Fruit fly (Drosophila melanogaster): ENCODE data around the gene slow.

The slow gene

dm6 chr3L:4395501-4396073, 11.3 kb downstream of the slow start:
- TF ChIP-seq gl (tag; optimal IDR thresholded peaks at IDR 0.05), result no peak
- TF ChIP-seq CG8159 (tag; optimal IDR thresholded peaks at IDR 0.05), result peak; percentile 29
- peak; percentile 30 for TF ChIP-seq CG15710 (tag; optimal IDR thresholded peaks at IDR 0.05)
- TF ChIP-seq CG32121 (GFP tag; IDR thresholded peaks at IDR 0.05), result no peak
- no peak for TF ChIP-seq fd96Ca (GFP tag; IDR thresholded peaks at IDR 0.05)
- peak; percentile 65 for TF ChIP-seq CG14655 (GFP tag; optimal IDR thresholded peaks at IDR 0.05)
- TF ChIP-seq CG12605 (GFP tag; IDR thresholded peaks at IDR 0.05), result no peak
- no peak for TF ChIP-seq EcR (GFP tag; optimal IDR thresholded peaks at IDR 0.05)
- TF ChIP-seq Snoo (tag; optimal IDR thresholded peaks at IDR 0.05), result peak; percentile 5
- TF ChIP-seq CG8301 (tag; optimal IDR thresholded peaks at IDR 0.05), result peak; percentile 36
- TF ChIP-seq Pif1B (GFP tag; optimal IDR thresholded peaks at IDR 0.05), result no peak
- peak; percentile 54 for TF ChIP-seq Pif1A (GFP tag; optimal IDR thresholded peaks at IDR 0.05)
- TF ChIP-seq CG9948 (tag; optimal IDR thresholded peaks at IDR 0.05), result peak; percentile 30

- TF ChIP-seq gl (tag; optimal IDR thresholded peaks at IDR 0.05) (no peak), CG4496 (GFP tag; IDR thresholded peaks at IDR 0.05) (no peak), EcR (GFP tag; optimal IDR thresholded peaks at IDR 0.05) (no peak), rn (GFP tag; IDR thresholded peaks at IDR 0.05) (no peak), CG34367 (tag; optimal IDR thresholded peaks at IDR 0.05) (no peak), CG8301 (tag; optimal IDR thresholded peaks at IDR 0.05) (no peak), fd96Ca (GFP tag; IDR thresholded peaks at IDR 0.05) (no peak), CG15710 (tag; optimal IDR thresholded peaks at IDR 0.05) (no peak), CG17806 (tag; optimal IDR thresholded peaks at IDR 0.05) (no peak), CG9948 (tag; optimal IDR thresholded peaks at IDR 0.05) (no peak), CG10348 (GFP tag; IDR thresholded peaks at IDR 0.05) (no peak)
Observed at dm6 chr3L:4396372-4396771, 12.1 kb downstream of the slow start.

- TF ChIP-seq Pif1B (GFP tag; optimal IDR thresholded peaks at IDR 0.05) (no peak), CG17806 (tag; optimal IDR thresholded peaks at IDR 0.05) (no peak), CG14655 (GFP tag; optimal IDR thresholded peaks at IDR 0.05) (peak; percentile 67), CG15710 (tag; optimal IDR thresholded peaks at IDR 0.05) (no peak), CG8301 (tag; optimal IDR thresholded peaks at IDR 0.05) (peak; percentile 43)
Observed at dm6 chr3L:4397137-4397536, 12.9 kb downstream of the slow start.

dm6 chr3L:4397874-4398273, 13.6 kb downstream of the slow start:
- TF ChIP-seq CG13204 (GFP tag; optimal IDR thresholded peaks at IDR 0.05), result no peak
- TF ChIP-seq EcR (GFP tag; optimal IDR thresholded peaks at IDR 0.05), result no peak
- peak; percentile 22 for TF ChIP-seq CG9948 (tag; optimal IDR thresholded peaks at IDR 0.05)
- TF ChIP-seq gl (tag; optimal IDR thresholded peaks at IDR 0.05), result no peak
- TF ChIP-seq CG15710 (tag; optimal IDR thresholded peaks at IDR 0.05), result no peak
- TF ChIP-seq CG32121 (GFP tag; IDR thresholded peaks at IDR 0.05), result no peak
- no peak for TF ChIP-seq D1 (tag; optimal IDR thresholded peaks at IDR 0.05)
- TF ChIP-seq Pif1A (GFP tag; optimal IDR thresholded peaks at IDR 0.05), result peak; percentile 36
- TF ChIP-seq CG8301 (tag; optimal IDR thresholded peaks at IDR 0.05), result peak; percentile 77
- no peak for TF ChIP-seq CG8159 (tag; optimal IDR thresholded peaks at IDR 0.05)
- peak; percentile 60; the same call in 2 of the 3 replicates for TF ChIP-seq fd96Ca (GFP tag; IDR thresholded peaks at IDR 0.05)
- TF ChIP-seq Snoo (tag; optimal IDR thresholded peaks at IDR 0.05), result no peak
- peak; percentile 36; the same call in 1 of the 2 replicates for TF ChIP-seq CG12605 (GFP tag; IDR thresholded peaks at IDR 0.05)
- TF ChIP-seq Pif1B (GFP tag; optimal IDR thresholded peaks at IDR 0.05), result peak; percentile 15
- peak; percentile 60; the same call in 2 of the 3 replicates for TF ChIP-seq CG4496 (GFP tag; IDR thresholded peaks at IDR 0.05)
- peak; percentile 63 for TF ChIP-seq Ets98B (GFP tag; IDR thresholded peaks at IDR 0.05)
- no peak for TF ChIP-seq CG10348 (GFP tag; IDR thresholded peaks at IDR 0.05)
- no peak for TF ChIP-seq CG34367 (tag; optimal IDR thresholded peaks at IDR 0.05)
- TF ChIP-seq rn (GFP tag; IDR thresholded peaks at IDR 0.05), result 0 out of 2 replicates have a peak, but pooled peaks have one; percentile 27
- peak; percentile 80 for TF ChIP-seq CG14655 (GFP tag; optimal IDR thresholded peaks at IDR 0.05)
- peak; percentile 15 for TF ChIP-seq CG17806 (tag; optimal IDR thresholded peaks at IDR 0.05)

dm6 chr3L:4399905-4400304, 15.7 kb downstream of the slow start:
- TF ChIP-seq CG13204 (GFP tag; optimal IDR thresholded peaks at IDR 0.05) (no peak), CG12605 (GFP tag; IDR thresholded peaks at IDR 0.05) (no peak), Snoo (tag; optimal IDR thresholded peaks at IDR 0.05) (peak; percentile 2), rn (GFP tag; IDR thresholded peaks at IDR 0.05) (no peak), CG8301 (tag; optimal IDR thresholded peaks at IDR 0.05) (peak; percentile 6), CG32121 (GFP tag; IDR thresholded peaks at IDR 0.05) (no peak), CG15710 (tag; optimal IDR thresholded peaks at IDR 0.05) (no peak), Ets98B (GFP tag; IDR thresholded peaks at IDR 0.05) (no peak), CG4496 (GFP tag; IDR thresholded peaks at IDR 0.05) (0 out of 3 replicates have a peak, but pooled peaks have one; percentile 24), CG8159 (tag; optimal IDR thresholded peaks at IDR 0.05) (peak; percentile 11)

dm6 chr3L:4401241-4401640, 17.0 kb downstream of the slow start:
- TF ChIP-seq Snoo (tag; optimal IDR thresholded peaks at IDR 0.05) (no peak), EcR (GFP tag; optimal IDR thresholded peaks at IDR 0.05) (no peak), CG4496 (GFP tag; IDR thresholded peaks at IDR 0.05) (no peak), Pif1A (GFP tag; optimal IDR thresholded peaks at IDR 0.05) (no peak), CG8159 (tag; optimal IDR thresholded peaks at IDR 0.05) (no peak), CG8301 (tag; optimal IDR thresholded peaks at IDR 0.05) (no peak), D1 (tag; optimal IDR thresholded peaks at IDR 0.05) (no peak), rn (GFP tag; IDR thresholded peaks at IDR 0.05) (no peak), CG17806 (tag; optimal IDR thresholded peaks at IDR 0.05) (no peak), CG32121 (GFP tag; IDR thresholded peaks at IDR 0.05) (no peak), CG12605 (GFP tag; IDR thresholded peaks at IDR 0.05) (no peak)

All from whole organism, pupa.